Worm (Caenorhabditis elegans) whole organism, L4/young adult: ENCODE measurements around the gene sdz-21.

ENCODE experiments used
- W03F9.2 ChIP-seq: fragments of 150-350 bp; optimal IDR thresholded peaks from 2 replicates; lab custom pipeline; 2014; ENCODE audit warnings: missing biosample characterization, missing genetic modification characterization
- dao-5 ChIP-seq: sonication (generic microtip); optimal IDR thresholded peaks from 2 replicates; lab custom pipeline; 2016; ENCODE audit warnings: missing genotype, missing genetic modification characterization, moderate library complexity, missing compliant biosample characterization
- him-1 ChIP-seq: sonication (generic microtip); optimal IDR thresholded peaks from 2 replicates; lab custom pipeline; 2016; ENCODE audit warnings: missing genotype, missing genetic modification reagents, missing genetic modification characterization, missing compliant biosample characterization

DNA sequence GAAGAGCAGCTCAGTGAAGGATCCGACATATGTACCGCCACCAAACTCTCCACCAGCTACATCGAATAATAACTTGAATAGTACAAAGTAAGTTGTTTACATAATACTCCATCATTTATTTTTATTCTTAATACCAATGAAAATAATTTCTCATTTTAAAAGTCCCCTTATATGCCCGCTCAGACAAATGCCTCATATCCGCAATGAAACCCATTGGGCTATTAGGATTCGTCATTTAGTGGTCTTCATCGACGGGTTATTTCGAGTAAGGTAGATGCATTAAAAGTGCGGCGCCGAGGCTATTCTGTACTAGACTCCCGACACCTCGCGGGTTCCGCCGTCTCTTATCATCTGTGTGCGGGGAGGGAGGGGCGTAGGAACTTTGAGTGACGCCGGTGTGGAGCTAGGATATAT, 3.1 kb downstream of the sdz-21 start:
- TF ChIP-seq him-1 (tag; lab: Kevin White, UChicago) (no peak), dao-5 (tag; lab: Kevin White, UChicago) (no peak), W03F9.2 (tag; lab: Kevin White, UChicago) (peak; percentile 20)
